Worm (Caenorhabditis elegans) whole organism, L1 larva: ENCODE results near the gene pat-2.

ENCODE experiments used
- dpl-1 ChIP-seq, 3 experiments: fragments of 150-350 bp in 2 of 3; sonication (generic microtip) in 1 of 3; optimal IDR thresholded peaks; 2 replicates each; lab custom pipeline; 2014 to 2017; ENCODE audit warnings: missing biosample characterization in 3 of 3, missing genetic modification characterization in 3 of 3, missing genetic modification reagents in 3 of 3
- egl-13 ChIP-seq: sonication (generic microtip); optimal IDR thresholded peaks from 2 replicates; lab custom pipeline; 2016; ENCODE audit warnings: missing genotype, missing genetic modification reagents, missing genetic modification characterization, missing compliant biosample characterization
- isw-1 ChIP-seq: fragments of 200-800 bp; sonication (Bioruptor generic); IDR thresholded peaks from 2 replicates; pipeline ENCODE4 v1.3.6; 2022; ENCODE audit warnings: missing genetic modification characterization, missing compliant biosample characterization
- lir-3 ChIP-seq: sonication (generic microtip); optimal IDR thresholded peaks from 2 replicates; lab custom pipeline; 2016; ENCODE audit warnings: mild to moderate bottlenecking, missing genetic modification characterization, moderate library complexity, missing compliant biosample characterization; ENCODE audit not compliant: poor library complexity
- mep-1 ChIP-seq: fragments of 150-350 bp; optimal IDR thresholded peaks from 2 replicates; lab custom pipeline; 2014; ENCODE audit warnings: missing biosample characterization, missing genetic modification characterization
- snpc-4 ChIP-seq: fragments of 150-350 bp; optimal IDR thresholded peaks from 2 replicates; lab custom pipeline; 2014; ENCODE audit warnings: missing biosample characterization, missing genetic modification characterization
- ztf-11 ChIP-seq, 2 experiments: sonication (generic microtip); optimal IDR thresholded peaks; 2 replicates each; lab custom pipeline; 2016 to 2017; ENCODE audit warnings: missing genetic modification characterization in 2 of 2, missing biosample characterization in 1 of 2, missing compliant biosample characterization in 1 of 2

DNA sequence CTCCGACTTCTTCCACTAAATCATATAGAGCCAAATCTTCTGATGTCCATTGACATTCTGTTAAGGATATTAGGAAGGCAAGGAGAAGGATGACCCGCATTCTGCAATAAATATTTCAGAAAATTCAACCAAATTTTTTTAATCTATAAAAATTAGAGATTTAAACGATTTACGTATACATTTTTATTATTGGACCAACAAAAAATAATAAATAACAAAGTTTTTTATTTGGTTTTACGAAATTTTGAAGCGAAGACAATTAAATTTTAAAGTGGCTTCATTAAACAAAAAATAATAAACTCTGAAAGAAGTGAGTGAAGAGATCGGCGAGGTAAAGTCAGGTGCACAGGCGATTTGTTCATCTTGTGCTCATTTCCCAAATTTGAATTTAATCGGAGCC, 8.4 kb downstream of the pat-2 start, which contains the start of gene F54F2.9:
- TF ChIP-seq lir-3 (tag; lab: Kevin White, UChicago) (no peak), egl-13 (tag; lab: Kevin White, UChicago) (no peak), dpl-1 (GFP tag; optimal IDR thresholded peaks at IDR 0.05; lab: Kevin White, UChicago) (no peak), mep-1 (no peak), snpc-4 (no peak), ztf-11 (tag; optimal IDR thresholded peaks at IDR 0.05; lab: Kevin White, UChicago) (no peak), isw-1 (no peak)
